Worm (Caenorhabditis elegans) whole organism, young adult: ENCODE data around the gene ttr-53.

Experiments used
- B0019.2 ChIP-seq: fragments of 200-800 bp; sonication (Bioruptor generic); conservative IDR thresholded peaks from 2 replicates; pipeline ENCODE4 v1.3.6; 2022; ENCODE audit warnings: missing genetic modification reagents, missing genetic modification characterization, missing compliant biosample characterization
- K12H6.12 ChIP-seq: fragments of 200-800 bp; sonication (Bioruptor generic); optimal IDR thresholded peaks from 2 replicates; lab custom pipeline; 2018; ENCODE audit warnings: mild to moderate bottlenecking, missing genetic modification characterization, missing compliant biosample characterization
- lir-1 ChIP-seq: fragments of 200-800 bp; sonication (Bioruptor generic); conservative IDR thresholded peaks from 2 replicates; pipeline ENCODE4 v1.3.6; 2022; ENCODE audit warnings: missing genetic modification reagents, missing genetic modification characterization, missing compliant biosample characterization
- mel-28 ChIP-seq: sonication (generic microtip); optimal IDR thresholded peaks from 2 replicates; lab custom pipeline; 2016; ENCODE audit warnings: borderline replicate concordance, mild to moderate bottlenecking, missing genetic modification characterization, missing compliant biosample characterization
- mes-4 ChIP-seq: sonication (generic microtip); optimal IDR thresholded peaks from 2 replicates; lab custom pipeline; 2016; ENCODE audit warnings: missing genotype, missing genetic modification characterization, missing compliant biosample characterization
- nfya-1 ChIP-seq: sonication (generic microtip); optimal IDR thresholded peaks from 2 replicates; lab custom pipeline; 2017; ENCODE audit warnings: antibody characterized with exemption, missing compliant biosample characterization, missing genetic modification characterization, borderline replicate concordance; ENCODE audit not compliant: insufficient read depth
- nhr-179 ChIP-seq: sonication (generic microtip); optimal IDR thresholded peaks from 2 replicates; lab custom pipeline; 2016; ENCODE audit warnings: mild to moderate bottlenecking, missing genetic modification characterization, missing compliant biosample characterization
- nhr-80 ChIP-seq: sonication (generic microtip); optimal IDR thresholded peaks from 2 replicates; lab custom pipeline; 2016; ENCODE audit warnings: missing genetic modification characterization, missing compliant biosample characterization
- rpc-1 ChIP-seq, 2 experiments: fragments of 150-350 bp in 1 of 2; sonication (generic microtip) in 1 of 2; optimal IDR thresholded peaks; 2 replicates each; lab custom pipeline; 2014 to 2018; ENCODE audit warnings: missing biosample characterization in 1 of 2, missing genetic modification characterization in 1 of 2, missing genetic modification reagents in 1 of 2, missing genotype in 1 of 2
- unc-62 ChIP-seq: fragments of 150-350 bp; optimal IDR thresholded peaks from 2 replicates; lab custom pipeline; 2014; ENCODE audit warnings: missing biosample characterization, missing genetic modification reagents, missing genetic modification characterization

- TF ChIP-seq K12H6.12 (no peak), nhr-179 (tag; lab: Kevin White, UChicago) (no peak), mes-4 (no peak), nhr-80 (no peak), mel-28 (tag; lab: Kevin White, UChicago) (no peak), nfya-1 (tag; lab: Kevin White, UChicago) (no peak), B0019.2 (no peak), rpc-1 (optimal IDR thresholded peaks at IDR 0.05; lab: Kevin White, UChicago) (no peak), rpc-1 (tag; optimal IDR thresholded peaks at IDR 0.05; lab: Kevin White, UChicago) (no peak), unc-62 (GFP tag; lab: Kevin White, UChicago) (no peak), lir-1 (no peak)
Measured at ce11 chrIV:10191498-10191897, 33.7 kb downstream of the ttr-53 start.
